Worm (Caenorhabditis elegans) whole organism, L4 larva: ENCODE measurements around the gene F28A12.10.

Experiments
- egl-43 ChIP-seq: fragments of 200-800 bp; sonication (Bioruptor generic); IDR thresholded peaks from 2 replicates; pipeline ENCODE4 v1.3.6; 2022; ENCODE audit warnings: missing genetic modification reagents, missing genetic modification characterization, missing compliant biosample characterization
- hmg-1.1 ChIP-seq: fragments of 200-800 bp; sonication (Bioruptor generic); IDR thresholded peaks from 2 replicates; pipeline ENCODE4 v1.3.6; 2022; ENCODE audit warnings: missing genetic modification reagents, missing genetic modification characterization, missing compliant biosample characterization
- lin-15B ChIP-seq: fragments of 150-350 bp; sonication (generic microtip); optimal IDR thresholded peaks from 3 replicates; lab custom pipeline; 2014; ENCODE audit warnings: missing biosample characterization, missing genetic modification characterization
- unc-39 ChIP-seq: sonication (generic microtip); optimal IDR thresholded peaks from 2 replicates; lab custom pipeline; 2017; ENCODE audit warnings: missing biosample characterization, missing genetic modification characterization

- TF ChIP-seq hmg-1.1 (GFP tag; lab: Robert Waterston, UW) = no peak
- no peak for TF ChIP-seq egl-43
- no peak for TF ChIP-seq lin-15B (tag; lab: Kevin White, UChicago)
- no peak for TF ChIP-seq unc-39
These were observed at the start of gene F28A12.10, which contains the start of gene acd-4 for ce11 chrV:8637666-8638271.
